Fruit fly (Drosophila melanogaster) whole organism, embryonic: ENCODE results near the gene yellow-f.

ENCODE experiments used
- CG10147 ChIP-seq: fragments of 200-800 bp; sonication (Bioruptor generic); optimal IDR thresholded peaks from 2 replicates; lab custom pipeline; 2019; ENCODE audit warnings: missing biosample characterization, mild to moderate bottlenecking, missing genetic modification characterization, moderate library complexity
- CG10543 ChIP-seq: fragments of 200-800 bp; sonication (Bioruptor generic); optimal IDR thresholded peaks from 3 replicates; lab custom pipeline; 2017; ENCODE audit warnings: missing biosample characterization, mild to moderate bottlenecking, missing genetic modification characterization, moderate library complexity
- CG10959 ChIP-seq: fragments of 200-800 bp; sonication (Bioruptor generic); IDR thresholded peaks from 2 replicates; pipeline ENCODE4 v1.3.6; 2022; ENCODE audit warnings: missing biosample characterization, missing genetic modification characterization
- CG10979 ChIP-seq: fragments of 200-800 bp; sonication (Bioruptor generic); optimal IDR thresholded peaks from 2 replicates; lab custom pipeline; 2018; ENCODE audit warnings: missing biosample characterization, mild to moderate bottlenecking, missing genetic modification characterization, moderate library complexity
- CG12219 ChIP-seq: fragments of 200-800 bp; sonication (Bioruptor generic); optimal IDR thresholded peaks from 3 replicates; lab custom pipeline; 2018; ENCODE audit warnings: missing biosample characterization, mild to moderate bottlenecking, missing genetic modification characterization
- CG13894 ChIP-seq: fragments of 200-800 bp; sonication (Bioruptor generic); optimal IDR thresholded peaks from 3 replicates; lab custom pipeline; 2018; ENCODE audit warnings: missing biosample characterization, mild to moderate bottlenecking, missing genetic modification characterization, moderate library complexity
- CG14050 ChIP-seq: fragments of 200-800 bp; sonication (Bioruptor generic); IDR thresholded peaks from 3 replicates; pipeline ENCODE4 v1.3.6; 2022; ENCODE audit warnings: missing biosample characterization, missing genetic modification characterization
- CG15696 ChIP-seq: fragments of 200-800 bp; sonication (Bioruptor generic); optimal IDR thresholded peaks from 2 replicates; lab custom pipeline; 2019; ENCODE audit warnings: missing biosample characterization, mild to moderate bottlenecking, missing genetic modification characterization, moderate library complexity
- CG17328 ChIP-seq: fragments of 200-800 bp; sonication (Bioruptor generic); IDR thresholded peaks from 2 replicates; pipeline ENCODE4 v1.3.6; 2022; ENCODE audit warnings: missing biosample characterization, missing genetic modification characterization
- CG17612 ChIP-seq: fragments of 200-800 bp; sonication (Bioruptor generic); IDR thresholded peaks from 2 replicates; pipeline ENCODE4 v1.3.6; 2022; ENCODE audit warnings: missing biosample characterization, missing genetic modification characterization
- CG17829 ChIP-seq: fragments of 200-800 bp; optimal IDR thresholded peaks from 2 replicates; lab custom pipeline; 2019; ENCODE audit warnings: missing biosample characterization, mild to moderate bottlenecking, missing genetic modification characterization, moderate library complexity
- CG30431 ChIP-seq: fragments of 200-800 bp; sonication (Bioruptor generic); optimal IDR thresholded peaks from 2 replicates; lab custom pipeline; 2017; ENCODE audit warnings: missing biosample characterization, missing genetic modification characterization
- CG32532 ChIP-seq: fragments of 200-800 bp; sonication (Bioruptor generic); IDR thresholded peaks from 2 replicates; pipeline ENCODE4 v1.3.6; 2022; ENCODE audit warnings: missing biosample characterization, missing genetic modification characterization
- CG3726 ChIP-seq: fragments of 200-800 bp; sonication (Bioruptor generic); IDR thresholded peaks from 3 replicates; pipeline ENCODE4, ENCODE4 v1.3.6; 2022; ENCODE audit warnings: missing biosample characterization, missing genetic modification characterization
- CG3995 ChIP-seq: fragments of 200-800 bp; sonication (Bioruptor generic); optimal IDR thresholded peaks from 3 replicates; lab custom pipeline; 2016; ENCODE audit warnings: missing biosample characterization, missing genetic modification characterization
- CG6854 ChIP-seq: fragments of 200-800 bp; sonication (Bioruptor generic); optimal IDR thresholded peaks from 3 replicates; lab custom pipeline; 2017; ENCODE audit warnings: missing biosample characterization, mild to moderate bottlenecking, missing genetic modification characterization
- CG8478 ChIP-seq: fragments of >200 bp; optimal IDR thresholded peaks from 2 replicates; lab custom pipeline; 2018
- CG8944 ChIP-seq: fragments of 200-800 bp; sonication (Bioruptor generic); optimal IDR thresholded peaks from 3 replicates; lab custom pipeline; 2016; ENCODE audit warnings: missing biosample characterization, missing genetic modification characterization
- CG9727 ChIP-seq: fragments of 200-800 bp; sonication (Bioruptor generic); optimal IDR thresholded peaks from 3 replicates; lab custom pipeline; 2017; ENCODE audit warnings: missing biosample characterization, mild to moderate bottlenecking, missing genetic modification characterization
- CHES-1-like ChIP-seq: fragments of 200-800 bp; sonication (Bioruptor generic); optimal IDR thresholded peaks from 2 replicates; lab custom pipeline; 2016; ENCODE audit warnings: missing biosample characterization, missing genetic modification characterization
- CTCF ChIP-seq: fragments of 200-800 bp; sonication (Bioruptor generic); optimal IDR thresholded peaks from 2 replicates; lab custom pipeline; 2017; ENCODE audit warnings: missing biosample characterization, mild to moderate bottlenecking, missing genetic modification characterization, moderate library complexity
- Camta ChIP-seq: fragments of 200-800 bp; sonication (Bioruptor generic); optimal IDR thresholded peaks from 2 replicates; lab custom pipeline; 2016; ENCODE audit warnings: missing biosample characterization, missing genetic modification characterization
- Deaf1 ChIP-seq: fragments of 200-800 bp; optimal IDR thresholded peaks from 3 replicates; lab custom pipeline; 2019; ENCODE audit warnings: missing biosample characterization, mild to moderate bottlenecking, missing genetic modification characterization, moderate library complexity
- Dfd ChIP-seq, 2 experiments: fragments of >200 bp; optimal IDR thresholded peaks; 2 replicates each; lab custom pipeline; 2017; ENCODE audit warnings: missing biosample characterization in 2 of 2, missing genetic modification characterization in 2 of 2
- H2.0 ChIP-seq: fragments of 200-800 bp; sonication (Bioruptor generic); IDR thresholded peaks from 2 replicates; pipeline ENCODE4 v1.3.6; 2022; ENCODE audit warnings: missing biosample characterization, missing genetic modification characterization
- MBD-R2 ChIP-seq: fragments of 200-800 bp; sonication (Bioruptor generic); IDR thresholded peaks from 2 replicates; pipeline ENCODE4 v1.3.6; 2022; ENCODE audit warnings: missing biosample characterization, missing genetic modification characterization
- Max ChIP-seq: fragments of 200-800 bp; sonication (Bioruptor generic); optimal IDR thresholded peaks from 2 replicates; lab custom pipeline; 2016; ENCODE audit warnings: missing biosample characterization, mild to moderate bottlenecking, missing genetic modification characterization
- NfI ChIP-seq: fragments of 200-800 bp; sonication (Bioruptor generic); optimal IDR thresholded peaks from 3 replicates; lab custom pipeline; 2018; ENCODE audit warnings: missing biosample characterization, mild to moderate bottlenecking, missing genetic modification characterization, moderate library complexity
- aop ChIP-seq: fragments of 200-800 bp; sonication (Bioruptor generic); IDR thresholded peaks from 2 replicates; pipeline ENCODE4 v1.3.6; 2022; ENCODE audit warnings: missing biosample characterization, missing genetic modification characterization
- ase ChIP-seq: fragments of 200-800 bp; sonication (Bioruptor generic); IDR thresholded peaks from 3 replicates; pipeline ENCODE4 v1.3.6; 2022; ENCODE audit warnings: missing biosample characterization, missing genetic modification characterization
- bcd ChIP-seq: fragments of 200-800 bp; sonication (Bioruptor generic); optimal IDR thresholded peaks from 2 replicates; lab custom pipeline; 2017; ENCODE audit warnings: missing biosample characterization, mild to moderate bottlenecking, missing genetic modification characterization
- crol ChIP-seq: fragments of 200-800 bp; sonication (Bioruptor generic); IDR thresholded peaks from 2 replicates; pipeline ENCODE4 v1.3.6; 2022; ENCODE audit warnings: missing biosample characterization, missing genetic modification characterization
- cwo ChIP-seq: fragments of 200-800 bp; sonication (Bioruptor generic); optimal IDR thresholded peaks from 3 replicates; lab custom pipeline; 2017; ENCODE audit warnings: missing biosample characterization, missing genetic modification characterization, mild to moderate bottlenecking, moderate library complexity, missing genetic modification reagents
- da ChIP-seq: fragments of 200-800 bp; sonication (Bioruptor generic); optimal IDR thresholded peaks from 2 replicates; lab custom pipeline; 2016; ENCODE audit warnings: missing biosample characterization, missing genetic modification characterization
- disco-r ChIP-seq: fragments of 200-800 bp; sonication (Bioruptor generic); optimal IDR thresholded peaks from 2 replicates; lab custom pipeline; 2016; ENCODE audit warnings: missing biosample characterization, missing genetic modification characterization
- dysf ChIP-seq: fragments of 200-800 bp; sonication (Bioruptor generic); IDR thresholded peaks from 3 replicates; pipeline ENCODE4 v1.3.6; 2022; ENCODE audit warnings: missing biosample characterization, missing genetic modification characterization
- exex ChIP-seq: fragments of 200-800 bp; sonication (Bioruptor generic); optimal IDR thresholded peaks from 4 replicates; lab custom pipeline; 2018; ENCODE audit warnings: missing biosample characterization, mild to moderate bottlenecking, missing genetic modification characterization, moderate library complexity
- fd64A ChIP-seq: fragments of 200-800 bp; sonication (Bioruptor generic); optimal IDR thresholded peaks from 3 replicates; lab custom pipeline; 2018; ENCODE audit warnings: missing biosample characterization, mild to moderate bottlenecking, missing genetic modification characterization
- gsb ChIP-seq: fragments of 200-800 bp; sonication (Bioruptor generic); IDR thresholded peaks from 2 replicates; pipeline ENCODE4 v1.3.6; 2022; ENCODE audit warnings: missing biosample characterization, missing genetic modification characterization
- gsb-n ChIP-seq: fragments of 200-800 bp; sonication (Bioruptor generic); optimal IDR thresholded peaks from 3 replicates; lab custom pipeline; 2018; ENCODE audit warnings: missing biosample characterization, mild to moderate bottlenecking, missing genetic modification characterization
- jigr1 ChIP-seq: fragments of 200-800 bp; sonication (Bioruptor generic); IDR thresholded peaks from 3 replicates; pipeline ENCODE4 v1.3.6; 2022; ENCODE audit warnings: missing biosample characterization, missing genetic modification characterization
- lov ChIP-seq, 2 experiments: fragments of 200-800 bp in 1 of 2; fragments of >200 bp in 1 of 2; sonication (Bioruptor generic) in 1 of 2; IDR thresholded peaks in 1 of 2; optimal IDR thresholded peaks in 1 of 2; 2 replicates in 1 of 2; 3 replicates in 1 of 2; pipeline versions ENCODE4 v1.3.6 to Lab custom; 2017 to 2022; ENCODE audit warnings: missing biosample characterization in 1 of 2, missing genetic modification characterization in 1 of 2
- pho ChIP-seq: fragments of 200-800 bp; sonication (Bioruptor generic); optimal IDR thresholded peaks from 2 replicates; lab custom pipeline; 2016; ENCODE audit warnings: missing biosample characterization, missing genetic modification characterization
- run ChIP-seq: fragments of 200-800 bp; sonication (Bioruptor generic); optimal IDR thresholded peaks from 3 replicates; lab custom pipeline; 2018; ENCODE audit warnings: missing biosample characterization, mild to moderate bottlenecking, missing genetic modification characterization
- sisA ChIP-seq: fragments of 200-800 bp; sonication (Bioruptor generic); IDR thresholded peaks from 2 replicates; pipeline ENCODE4 v1.3.6; 2022; ENCODE audit warnings: missing biosample characterization, missing genetic modification characterization
- twi ChIP-seq: fragments of 200-800 bp; optimal IDR thresholded peaks from 2 replicates; lab custom pipeline; 2019; ENCODE audit warnings: missing biosample characterization, mild to moderate bottlenecking, missing genetic modification characterization, moderate library complexity
- vvl ChIP-seq: fragments of 200-800 bp; sonication (Bioruptor generic); IDR thresholded peaks from 2 replicates; pipeline ENCODE4 v1.3.6; 2022; ENCODE audit warnings: missing biosample characterization, missing genetic modification characterization
- zen2 ChIP-seq: fragments of 200-800 bp; sonication (Bioruptor generic); IDR thresholded peaks from 3 replicates; pipeline ENCODE4 v1.3.6; 2022; ENCODE audit warnings: missing biosample characterization, missing genetic modification characterization; ENCODE audit not compliant: partially characterized antibody

The yellow-f gene

dm6 chr3R:12962612-12963011 lies 30.4 kb downstream of the yellow-f start:
- peak; percentile 9 for TF ChIP-seq cwo
- no peak for TF ChIP-seq CG14050
- TF ChIP-seq, all 482 proteins: peak for 1

dm6 chr3R:12960929-12961855 lies 31.8 kb downstream of the yellow-f start, which contains the start of gene Spc25:
Gene Spc25 (plus strand): TSS chr3R:12961745.
- TF ChIP-seq CG3995 = no peak
- TF ChIP-seq sisA (GFP tag; lab: Robert Waterston, UW) = no peak; the same call in 1 of the 2 replicates
- no peak for TF ChIP-seq Deaf1 (tag; lab: Kevin White, UChicago)
- no peak for TF ChIP-seq NfI
- peak; percentile 35 for TF ChIP-seq CG17829
- no peak for TF ChIP-seq gsb-n (tag; lab: Kevin White, UChicago)
- TF ChIP-seq bcd (GFP tag; lab: Kevin White, UChicago) = no peak
- TF ChIP-seq Camta (GFP tag; lab: Kevin White, UChicago) = peak; percentile 42
- peak; percentile 65 for TF ChIP-seq pho (GFP tag; lab: Kevin White, UChicago)
- no peak for TF ChIP-seq CG6854 (GFP tag; lab: Kevin White, UChicago)
- TF ChIP-seq CG10979 (tag; lab: Kevin White, UChicago) = no peak
- TF ChIP-seq Dfd (GFP tag; optimal IDR thresholded peaks at IDR 0.05; lab: Kevin White, UChicago) = no peak
- TF ChIP-seq ase (GFP tag; lab: Robert Waterston, UW) = no peak
- TF ChIP-seq aop (GFP tag; lab: Robert Waterston, UW) = no peak
- TF ChIP-seq twi (tag; lab: Kevin White, UChicago) = no peak
- no peak for TF ChIP-seq CG10959
- TF ChIP-seq crol = no peak
- no peak for TF ChIP-seq run (tag; lab: Kevin White, UChicago)
- TF ChIP-seq gsb (GFP tag; lab: Robert Waterston, UW) = no peak
- TF ChIP-seq CHES-1-like (GFP tag; lab: Kevin White, UChicago) = peak; percentile 65
- 0 out of 2 replicates have a peak, but pooled peaks have one; percentile 28 for TF ChIP-seq CG17328
- no peak for TF ChIP-seq CG8478
- no peak for TF ChIP-seq disco-r
- TF ChIP-seq lov (optimal IDR thresholded peaks at IDR 0.05; lab: Kevin White, UChicago) = no peak
- TF ChIP-seq lov (GFP tag; IDR thresholded peaks at IDR 0.05; lab: Robert Waterston, UW) = 0 out of 3 replicates have a peak, but pooled peaks have one; percentile 32
- TF ChIP-seq CG10543 (GFP tag; lab: Kevin White, UChicago) = no peak
- no peak for TF ChIP-seq CG12219 (GFP tag; lab: Kevin White, UChicago)
- peak; percentile 25; the same call in 1 of the 2 replicates for TF ChIP-seq CG17612
- TF ChIP-seq jigr1 (GFP tag; lab: Robert Waterston, UW) = no peak
- TF ChIP-seq exex = no peak
- peak; percentile 67 for TF ChIP-seq vvl (GFP tag; lab: Robert Waterston, UW)
- peak; percentile 90 for TF ChIP-seq MBD-R2 (GFP tag; lab: Robert Waterston, UW)
- peak; percentile 66 for TF ChIP-seq CG32532
- TF ChIP-seq CG3726 (GFP tag; lab: Robert Waterston, UW) = no peak
- peak; percentile 24 for TF ChIP-seq da (GFP tag; lab: Kevin White, UChicago)
- TF ChIP-seq dysf (GFP tag; lab: Robert Waterston, UW) = no peak
- TF ChIP-seq CG9727 = no peak
- TF ChIP-seq CG10147 (GFP tag; lab: Kevin White, UChicago) = no peak
- TF ChIP-seq CG30431 = no peak
- peak; percentile 7 for TF ChIP-seq CG15696
- no peak for TF ChIP-seq fd64A (GFP tag; lab: Kevin White, UChicago)
- TF ChIP-seq CG8944 = peak; percentile 59
- no peak for TF ChIP-seq CG13894 (tag; lab: Kevin White, UChicago)
- peak; percentile 38; the same call in 1 of the 2 replicates for TF ChIP-seq H2.0 (GFP tag; lab: Robert Waterston, UW)
- TF ChIP-seq Max (GFP tag; lab: Kevin White, UChicago) = no peak
- TF ChIP-seq CTCF (GFP tag; lab: Kevin White, UChicago) = no peak
- peak; percentile 87 for TF ChIP-seq zen2 (GFP tag; lab: Robert Waterston, UW)
